Worm (Caenorhabditis elegans): ENCODE measurements around the gene col-80.
A peak's percentile ranks its signal among the peaks of the same experiment; 100 is the strongest.

Gene col-80

ce11 chrII:10703594-10704384 lies 3.2 kb upstream of the col-80 start, which contains the start of gene col-79 (continued):
- TF ChIP-seq snpc-1.3 (tag; optimal IDR thresholded peaks at IDR 0.05; ENCODE audit: insufficient read depth) (no peak), somi-1 (GFP tag; optimal IDR thresholded peaks at IDR 0.05) (no peak), efl-1 (GFP tag; optimal IDR thresholded peaks at IDR 0.05) (no peak), nhr-27 (tag; optimal IDR thresholded peaks at IDR 0.05) (no peak), dpff-1 (tag; optimal IDR thresholded peaks at IDR 0.05) (no peak), ceh-100 (GFP tag; IDR thresholded peaks at IDR 0.05) (no peak), zfh-2 (GFP tag; conservative IDR thresholded peaks at IDR 0.05) (peak; percentile 88), K11D2.4 (GFP tag; IDR thresholded peaks at IDR 0.05) (no peak), C06A6.2 (GFP tag; conservative IDR thresholded peaks at IDR 0.05) (no peak), B0336.3 (GFP tag; IDR thresholded peaks at IDR 0.05) (no peak), pha-4 (tag; optimal IDR thresholded peaks at IDR 0.05) (no peak), ccch-3 (GFP tag; optimal IDR thresholded peaks at IDR 0.05) (no peak), pbrm-1 (GFP tag; IDR thresholded peaks at IDR 0.05) (peak; percentile 13; the same call in 1 of the 2 replicates), F57A8.1 (GFP tag; optimal IDR thresholded peaks at IDR 0.05) (no peak), bed-2 (GFP tag; IDR thresholded peaks at IDR 0.05) (no peak), nfya-1 (tag; optimal IDR thresholded peaks at IDR 0.05; ENCODE audit: borderline replicate concordance, insufficient read depth) (no peak)

- TF ChIP-seq dpl-1 (GFP tag; optimal IDR thresholded peaks at IDR 0.05) (no peak), F55B11.4 (tag; optimal IDR thresholded peaks at IDR 0.05; ENCODE audit: borderline replicate concordance, insufficient read depth) (no peak), lin-40 (tag; optimal IDR thresholded peaks at IDR 0.05) (peak; percentile 8)
Observed at ce11 chrII:10704575-10705170, 2.3 kb upstream of the col-80 start, which contains the start of gene col-39. Gene col-39 (plus strand): TSS chrII:10704916.

ce11 chrII:10705347-10705996 lies 1.5 kb upstream of the col-80 start:
- no peak for TF ChIP-seq somi-1 (GFP tag; optimal IDR thresholded peaks at IDR 0.05)
- no peak for TF ChIP-seq F39B2.1 (GFP tag; IDR thresholded peaks at IDR 0.05)
- no peak for TF ChIP-seq F10E7.11 (tag; optimal IDR thresholded peaks at IDR 0.05)
- no peak for TF ChIP-seq attf-6 (GFP tag; IDR thresholded peaks at IDR 0.05)
- TF ChIP-seq lin-54 (GFP tag; optimal IDR thresholded peaks at IDR 0.05): no peak
- TF ChIP-seq atf-7 (tag; optimal IDR thresholded peaks at IDR 0.05): no peak
- no peak for TF ChIP-seq cebp-2 (GFP tag; IDR thresholded peaks at IDR 0.05)
- TF ChIP-seq hmg-1.2 (GFP tag; IDR thresholded peaks at IDR 0.05): no peak
- peak; percentile 31 for TF ChIP-seq ztf-26 (tag; optimal IDR thresholded peaks at IDR 0.05)
- TF ChIP-seq sptf-2 (GFP tag; optimal IDR thresholded peaks at IDR 0.05): no peak
- no peak for TF ChIP-seq sdz-38 (tag; optimal IDR thresholded peaks at IDR 0.05)
- TF ChIP-seq C17E4.6 (GFP tag; IDR thresholded peaks at IDR 0.05): no peak
- peak; percentile 80; the same call in 1 of the 2 replicates for TF ChIP-seq egrh-3 (GFP tag; IDR thresholded peaks at IDR 0.05)
- no peak for TF ChIP-seq hrde-1 (tag; optimal IDR thresholded peaks at IDR 0.05; ENCODE audit: borderline replicate concordance)
- TF ChIP-seq C06A6.2 (GFP tag; conservative IDR thresholded peaks at IDR 0.05): no peak
- no peak for TF ChIP-seq let-526 (GFP tag; IDR thresholded peaks at IDR 0.05)
- TF ChIP-seq zim-3 (tag; optimal IDR thresholded peaks at IDR 0.05): no peak
- no peak for TF ChIP-seq T26A5.8 (tag; optimal IDR thresholded peaks at IDR 0.05)
- no peak for TF ChIP-seq lin-35 (GFP tag; optimal IDR thresholded peaks at IDR 0.05)
- 0 out of 2 replicates have a peak, but pooled peaks have one; percentile 70 for TF ChIP-seq nhr-120 (GFP tag; IDR thresholded peaks at IDR 0.05)
- TF ChIP-seq sea-2 (GFP tag; IDR thresholded peaks at IDR 0.05): no peak
- peak; percentile 86 for TF ChIP-seq zfh-2 (GFP tag; conservative IDR thresholded peaks at IDR 0.05)
- TF ChIP-seq madf-8 (GFP tag; conservative IDR thresholded peaks at IDR 0.05): no peak
- TF ChIP-seq lin-26 (GFP tag; IDR thresholded peaks at IDR 0.05): 0 out of 2 replicates have a peak, but pooled peaks have one; percentile 24
- TF ChIP-seq dox-1 (GFP tag; IDR thresholded peaks at IDR 0.05): 0 out of 2 replicates have a peak, but pooled peaks have one; percentile 38
- no peak for TF ChIP-seq attf-5 (GFP tag; optimal IDR thresholded peaks at IDR 0.05)
- no peak for TF ChIP-seq ceh-91 (GFP tag; IDR thresholded peaks at IDR 0.05)

All from whole organism, young adult.